Worm (Caenorhabditis elegans) whole organism, L1 larva: ENCODE data around the gene comt-1.

ENCODE experiments used
- blmp-1 ChIP-seq: fragments of 150-350 bp; optimal IDR thresholded peaks from 2 replicates; lab custom pipeline; 2014; ENCODE audit warnings: missing biosample characterization, missing genetic modification characterization
- ces-1 ChIP-seq: fragments of 150-350 bp; optimal IDR thresholded peaks from 2 replicates; lab custom pipeline; 2014; ENCODE audit warnings: missing biosample characterization, missing genetic modification reagents, missing genetic modification characterization
- elt-3 ChIP-seq, 6 experiments: fragments of 150-350 bp in 1 of 6; sonication (generic microtip); optimal IDR thresholded peaks; 2 replicates each; lab custom pipeline; 2017 to 2018; ENCODE audit warnings: missing biosample characterization in 6 of 6, missing genetic modification characterization in 6 of 6, inconsistent platforms in 1 of 6
- hpl-2 ChIP-seq: fragments of 150-350 bp; optimal IDR thresholded peaks from 2 replicates; lab custom pipeline; 2014; ENCODE audit warnings: missing biosample characterization, missing genetic modification reagents, missing genetic modification characterization
- lin-35 ChIP-seq, 2 experiments: fragments of 150-350 bp; optimal IDR thresholded peaks; 2 replicates each; lab custom pipeline; 2014; ENCODE audit warnings: missing biosample characterization in 2 of 2, missing genetic modification characterization in 2 of 2, missing genetic modification reagents in 2 of 2
- lin-39 ChIP-seq: fragments of 150-350 bp; optimal IDR thresholded peaks from 2 replicates; lab custom pipeline; 2014; ENCODE audit warnings: missing biosample characterization, missing genetic modification reagents, missing genetic modification characterization
- nhr-11 ChIP-seq: fragments of 150-350 bp; optimal IDR thresholded peaks from 2 replicates; lab custom pipeline; 2014; ENCODE audit warnings: missing biosample characterization, missing genetic modification characterization
- nhr-71 ChIP-seq: sonication (generic microtip); optimal IDR thresholded peaks from 2 replicates; lab custom pipeline; 2016; ENCODE audit warnings: mild to moderate bottlenecking, missing genetic modification characterization, moderate library complexity, missing compliant biosample characterization
- nhr-77 ChIP-seq: fragments of 150-350 bp; optimal IDR thresholded peaks from 2 replicates; lab custom pipeline; 2014; ENCODE audit warnings: missing biosample characterization, missing genetic modification characterization
- skn-1 ChIP-seq: fragments of 150-350 bp; optimal IDR thresholded peaks from 2 replicates; lab custom pipeline; 2014; ENCODE audit warnings: missing biosample characterization, missing genetic modification characterization
- snpc-4 ChIP-seq: fragments of 150-350 bp; optimal IDR thresholded peaks from 2 replicates; lab custom pipeline; 2014; ENCODE audit warnings: missing biosample characterization, missing genetic modification characterization
- xbp-1 ChIP-seq: sonication (generic microtip); optimal IDR thresholded peaks from 2 replicates; lab custom pipeline; 2016; ENCODE audit warnings: missing genetic modification characterization, missing compliant biosample characterization
- ztf-11 ChIP-seq, 2 experiments: sonication (generic microtip); optimal IDR thresholded peaks; 2 replicates each; lab custom pipeline; 2016 to 2017; ENCODE audit warnings: missing genetic modification characterization in 2 of 2, missing biosample characterization in 1 of 2, missing compliant biosample characterization in 1 of 2

ce11 chrX:2893026-2893662 is 30.9 kb upstream of the comt-1 start:
- TF ChIP-seq hpl-2 (GFP tag; lab: Kevin White, UChicago), result no peak
- TF ChIP-seq ces-1 (GFP tag; lab: Kevin White, UChicago), result no peak
- TF ChIP-seq lin-35 (GFP tag; optimal IDR thresholded peaks at IDR 0.05; lab: Kevin White, UChicago), result peak in 1 of 2 experiments; percentile 43
- TF ChIP-seq skn-1 (tag; lab: Kevin White, UChicago), result no peak
- no peak for TF ChIP-seq nhr-77
- no peak for TF ChIP-seq nhr-11
- peak; percentile 29 for TF ChIP-seq blmp-1
- no peak for TF ChIP-seq lin-39 (tag; lab: Kevin White, UChicago)
- peak; percentile 76 for TF ChIP-seq nhr-71
- no peak for TF ChIP-seq ztf-11 (tag; optimal IDR thresholded peaks at IDR 0.05; lab: Kevin White, UChicago)
- peak in 2 of 6 experiments; percentile 50 to 77 for TF ChIP-seq elt-3 (tag; optimal IDR thresholded peaks at IDR 0.05; lab: Kevin White, UChicago)
- no peak for TF ChIP-seq xbp-1 (tag; lab: Kevin White, UChicago)
- no peak for TF ChIP-seq snpc-4 (tag; lab: Kevin White, UChicago)
